Fruit fly (Drosophila melanogaster) Kc167 (cell line): ENCODE data around the gene CG5235.

Source experiments
- Myc ChIP-seq: fragments of >200 bp; optimal IDR thresholded peaks from 2 replicates; lab custom pipeline; 2017; ENCODE audit warnings: missing external identifiers
- Sin3A ChIP-seq: fragments of >200 bp; optimal IDR thresholded peaks from 2 replicates; lab custom pipeline; 2018; ENCODE audit warnings: missing external identifiers
- psq ChIP-seq: fragments of >200 bp; optimal IDR thresholded peaks from 2 replicates; lab custom pipeline; 2017; ENCODE audit warnings: missing external identifiers
- ttk ChIP-seq: sonication (Bioruptor generic); optimal IDR thresholded peaks from 2 replicates; lab custom pipeline; 2017; ENCODE audit warnings: missing external identifiers

- TF ChIP-seq psq (lab: Kevin White, UChicago), result no peak
- no peak for TF ChIP-seq Myc (lab: Kevin White, UChicago)
- no peak for TF ChIP-seq Sin3A (lab: Kevin White, UChicago)
- TF ChIP-seq ttk (lab: Kevin White, UChicago), result no peak
Measured at dm6 chr3L:16082251-16082650, 7.9 kb downstream of the CG5235 start, which contains the start of gene CG33258.
